Fruit fly (Drosophila melanogaster): Measurements from ENCODE around the gene CG16989.

The CG16989 gene

dm6 chrX:792923-793322 lies at the start of gene CG16989 (continued):
- TF ChIP-seq CG17912 (GFP tag; optimal IDR thresholded peaks at IDR 0.05) (no peak), CG7928 (GFP tag; optimal IDR thresholded peaks at IDR 0.05) (no peak), HLH4C (GFP tag; IDR thresholded peaks at IDR 0.05; ENCODE audit: partially characterized antibody) (peak; percentile 63), eve (GFP tag; optimal IDR thresholded peaks at IDR 0.05) (no peak), Dll (GFP tag; IDR thresholded peaks at IDR 0.05; ENCODE audit: partially characterized antibody) (peak; percentile 53; the same call in 2 of the 4 replicates), CG7372 (GFP tag; IDR thresholded peaks at IDR 0.05) (no peak), Hr78 (GFP tag; optimal IDR thresholded peaks at IDR 0.05) (no peak), CG2116 (GFP tag; optimal IDR thresholded peaks at IDR 0.05) (peak; percentile 83), CG43689 (GFP tag; IDR thresholded peaks at IDR 0.05) (no peak), CG6813 (GFP tag; optimal IDR thresholded peaks at IDR 0.05) (no peak), cwo (GFP tag; optimal IDR thresholded peaks at IDR 0.05) (no peak), Drgx (GFP tag; IDR thresholded peaks at IDR 0.05) (no peak), hbn (GFP tag; IDR thresholded peaks at IDR 0.05; ENCODE audit: partially characterized antibody) (peak; percentile 22; the same call in 1 of the 2 replicates), exex (tag; optimal IDR thresholded peaks at IDR 0.05) (no peak), tna (GFP tag; IDR thresholded peaks at IDR 0.05; ENCODE audit: partially characterized antibody) (0 out of 2 replicates have a peak, but pooled peaks have one; percentile 34), E2f1 (GFP tag; IDR thresholded peaks at IDR 0.05) (peak; percentile 92), CG42726 (GFP tag; IDR thresholded peaks at IDR 0.05; ENCODE audit: partially characterized antibody) (no peak), CG31365 (tag; optimal IDR thresholded peaks at IDR 0.05) (no peak), E2f2 (GFP tag; IDR thresholded peaks at IDR 0.05) (peak; percentile 88)

dm6 chrX:750047-750446 lies 42.9 kb upstream of the CG16989 start, which contains the start of gene CG5254:
CG5254 (plus strand) TSS chrX:750347.
- TF ChIP-seq CG15479 (GFP tag; optimal IDR thresholded peaks at IDR 0.05), result no peak
- no peak for TF ChIP-seq Sin3A (optimal IDR thresholded peaks at IDR 0.05)
- no peak for TF ChIP-seq Rfx (GFP tag; IDR thresholded peaks at IDR 0.05)

dm6 chrX:751201-751600 lies 41.7 kb upstream of the CG16989 start, which contains the start of gene CG13362:
CG13362 (minus strand) TSS chrX:751301.
- TF ChIP-seq CG3847 (GFP tag; IDR thresholded peaks at IDR 0.05) (no peak), CG32767 (GFP tag; IDR thresholded peaks at IDR 0.05) (no peak), Oaz (GFP tag; IDR thresholded peaks at IDR 0.05) (no peak), D19B (GFP tag; optimal IDR thresholded peaks at IDR 0.05) (no peak), zen2 (GFP tag; IDR thresholded peaks at IDR 0.05; ENCODE audit: partially characterized antibody) (no peak), dmrt99B (tag; optimal IDR thresholded peaks at IDR 0.05) (no peak), shn (GFP tag; optimal IDR thresholded peaks at IDR 0.05) (no peak), Myb (GFP tag; optimal IDR thresholded peaks at IDR 0.05) (no peak), CG1647 (GFP tag; optimal IDR thresholded peaks at IDR 0.05) (no peak), Eip74EF (GFP tag; optimal IDR thresholded peaks at IDR 0.05) (no peak), Ets65A (GFP tag) (no peak), h (optimal IDR thresholded peaks at IDR 0.05) (no peak), wek (GFP tag; optimal IDR thresholded peaks at IDR 0.05) (no peak), tup (GFP tag; optimal IDR thresholded peaks at IDR 0.05) (no peak), C15 (GFP tag; IDR thresholded peaks at IDR 0.05) (no peak), CG17361 (GFP tag; IDR thresholded peaks at IDR 0.05) (no peak), CG9437 (GFP tag; optimal IDR thresholded peaks at IDR 0.05) (no peak)
